Worm (Caenorhabditis elegans) whole organism, young adult: ENCODE data around the gene ssq-3.

Source experiments
- B0035.1 ChIP-seq: sonication (generic microtip); optimal IDR thresholded peaks from 2 replicates; lab custom pipeline; 2016; ENCODE audit warnings: missing genetic modification characterization, mild to moderate bottlenecking, missing compliant biosample characterization, missing genotype, missing genetic modification reagents
- B0336.3 ChIP-seq: fragments of 200-800 bp; sonication (Bioruptor generic); IDR thresholded peaks from 2 replicates; pipeline ENCODE4 v1.3.6; 2022; ENCODE audit warnings: missing genetic modification characterization, missing compliant biosample characterization
- C06A6.2 ChIP-seq: fragments of 200-800 bp; sonication (Bioruptor generic); conservative IDR thresholded peaks from 2 replicates; pipeline ENCODE4 v1.3.6; 2022; ENCODE audit warnings: missing genetic modification characterization, missing compliant biosample characterization
- D2030.7 ChIP-seq: fragments of 200-800 bp; sonication (Bioruptor generic); IDR thresholded peaks from 2 replicates; pipeline ENCODE4 v1.3.6; 2022; ENCODE audit warnings: missing genetic modification reagents, missing genetic modification characterization, missing compliant biosample characterization
- F10E7.11 ChIP-seq: sonication (generic microtip); optimal IDR thresholded peaks from 2 replicates; lab custom pipeline; 2017; ENCODE audit warnings: mild to moderate bottlenecking, missing genetic modification characterization, moderate library complexity, missing compliant biosample characterization
- F22D6.2 ChIP-seq: sonication (generic microtip); optimal IDR thresholded peaks from 2 replicates; lab custom pipeline; 2016; ENCODE audit warnings: mild to moderate bottlenecking, missing genetic modification characterization, missing compliant biosample characterization
- F37B4.10 ChIP-seq: fragments of 200-800 bp; sonication (Bioruptor generic); IDR thresholded peaks from 2 replicates; pipeline ENCODE4 v1.3.6; 2022; ENCODE audit warnings: missing genetic modification characterization, missing compliant biosample characterization
- F49E8.2 ChIP-seq: sonication (generic microtip); optimal IDR thresholded peaks from 3 replicates; lab custom pipeline; 2017; ENCODE audit warnings: missing genetic modification characterization, mild to moderate bottlenecking, missing compliant biosample characterization, antibody characterized with exemption, moderate library complexity; ENCODE audit not compliant: insufficient read depth
- T07F8.4 ChIP-seq: sonication (generic microtip); optimal IDR thresholded peaks from 2 replicates; lab custom pipeline; 2016; ENCODE audit warnings: mild to moderate bottlenecking, missing genetic modification characterization, moderate library complexity, missing compliant biosample characterization
- T26A5.8 ChIP-seq: sonication (generic microtip); optimal IDR thresholded peaks from 2 replicates; lab custom pipeline; 2016; ENCODE audit warnings: missing genetic modification characterization, missing compliant biosample characterization
- Y67H2A.10 ChIP-seq: fragments of 200-800 bp; sonication (Bioruptor generic); conservative IDR thresholded peaks from 2 replicates; pipeline ENCODE4 v1.3.6; 2022; ENCODE audit warnings: missing genetic modification reagents, missing genetic modification characterization, missing compliant biosample characterization
- Y95B8A.8 ChIP-seq: fragments of 200-800 bp; sonication (Bioruptor generic); IDR thresholded peaks from 2 replicates; pipeline ENCODE4 v1.3.6; 2022; ENCODE audit warnings: missing genetic modification reagents, missing genetic modification characterization, missing compliant biosample characterization
- attf-3 ChIP-seq: fragments of 200-800 bp; sonication (Bioruptor generic); conservative IDR thresholded peaks from 2 replicates; pipeline ENCODE4 v1.3.6; 2022; ENCODE audit warnings: missing genetic modification reagents, missing genetic modification characterization, missing compliant biosample characterization
- attf-6 ChIP-seq: fragments of 200-800 bp; sonication (Bioruptor generic); IDR thresholded peaks from 2 replicates; pipeline ENCODE4 v1.3.6; 2022; ENCODE audit warnings: missing genetic modification reagents, missing genetic modification characterization, missing compliant biosample characterization
- bed-2 ChIP-seq: fragments of 200-800 bp; sonication (Bioruptor generic); IDR thresholded peaks from 2 replicates; pipeline ENCODE4 v1.3.6; 2022; ENCODE audit warnings: missing genetic modification reagents, missing genetic modification characterization, missing compliant biosample characterization
- ceh-100 ChIP-seq: fragments of 200-800 bp; sonication (Bioruptor generic); IDR thresholded peaks from 2 replicates; pipeline ENCODE4 v1.3.6; 2022; ENCODE audit warnings: missing genetic modification reagents, missing genetic modification characterization, missing compliant biosample characterization
- ceh-79 ChIP-seq: sonication (generic microtip); optimal IDR thresholded peaks from 2 replicates; lab custom pipeline; 2017; ENCODE audit warnings: mild to moderate bottlenecking, missing genetic modification characterization, missing compliant biosample characterization
- ceh-91 ChIP-seq: fragments of 200-800 bp; sonication (Bioruptor generic); IDR thresholded peaks from 2 replicates; pipeline ENCODE4 v1.3.6; 2022; ENCODE audit warnings: missing genetic modification reagents, missing genetic modification characterization, missing compliant biosample characterization
- dox-1 ChIP-seq: fragments of 200-800 bp; sonication (Bioruptor generic); IDR thresholded peaks from 2 replicates; pipeline ENCODE4 v1.3.6; 2022; ENCODE audit warnings: missing genetic modification reagents, missing genetic modification characterization, missing compliant biosample characterization
- dpl-1 ChIP-seq: fragments of 150-350 bp; optimal IDR thresholded peaks from 2 replicates; lab custom pipeline; 2014; ENCODE audit warnings: missing biosample characterization, missing genetic modification reagents, missing genetic modification characterization
- egrh-3 ChIP-seq: fragments of 200-800 bp; sonication (Bioruptor generic); IDR thresholded peaks from 2 replicates; pipeline ENCODE4 v1.3.6; 2022; ENCODE audit warnings: missing genetic modification reagents, missing genetic modification characterization, missing compliant biosample characterization
- fkh-3 ChIP-seq: sonication (generic microtip); optimal IDR thresholded peaks from 2 replicates; lab custom pipeline; 2016; ENCODE audit warnings: mild to moderate bottlenecking, missing genetic modification characterization, missing compliant biosample characterization
- hlh-12 ChIP-seq: sonication (generic microtip); optimal IDR thresholded peaks from 2 replicates; lab custom pipeline; 2016; ENCODE audit warnings: missing genetic modification characterization, missing compliant biosample characterization
- hlh-26 ChIP-seq: fragments of 200-800 bp; sonication (Bioruptor generic); conservative IDR thresholded peaks from 2 replicates; pipeline ENCODE4 v1.3.6; 2022; ENCODE audit warnings: missing genetic modification reagents, missing genetic modification characterization, missing compliant biosample characterization
- hmg-1.2 ChIP-seq: fragments of 200-800 bp; sonication (Bioruptor generic); IDR thresholded peaks from 2 replicates; pipeline ENCODE4 v1.3.6; 2022; ENCODE audit warnings: missing genetic modification reagents, missing genetic modification characterization, missing compliant biosample characterization
- lin-26 ChIP-seq: fragments of 200-800 bp; sonication (Bioruptor generic); IDR thresholded peaks from 2 replicates; pipeline ENCODE4 v1.3.6; 2022; ENCODE audit warnings: missing genetic modification reagents, missing genetic modification characterization, missing compliant biosample characterization
- lin-35 ChIP-seq, 3 experiments: fragments of 150-350 bp in 2 of 3; sonication (generic microtip) in 1 of 3; optimal IDR thresholded peaks; 2 replicates each; lab custom pipeline; 2014 to 2018; ENCODE audit warnings: missing biosample characterization in 3 of 3, missing genetic modification characterization in 3 of 3, missing genetic modification reagents in 3 of 3
- lsl-1 ChIP-seq: fragments of 200-800 bp; sonication (Bioruptor generic); optimal IDR thresholded peaks from 2 replicates; lab custom pipeline; 2018; ENCODE audit warnings: mild to moderate bottlenecking, missing genetic modification characterization, moderate library complexity, missing compliant biosample characterization
- mel-28 ChIP-seq: sonication (generic microtip); optimal IDR thresholded peaks from 2 replicates; lab custom pipeline; 2016; ENCODE audit warnings: borderline replicate concordance, mild to moderate bottlenecking, missing genetic modification characterization, missing compliant biosample characterization
- mxl-1 ChIP-seq: sonication (generic microtip); optimal IDR thresholded peaks from 2 replicates; lab custom pipeline; 2016; ENCODE audit warnings: missing genetic modification characterization, missing compliant biosample characterization
- nfya-2 ChIP-seq: fragments of 200-800 bp; sonication (Bioruptor generic); IDR thresholded peaks from 2 replicates; pipeline ENCODE4 v1.3.6; 2022; ENCODE audit warnings: missing genetic modification reagents, missing genetic modification characterization, missing compliant biosample characterization
- nfyb-1 ChIP-seq: fragments of 200-800 bp; sonication (Bioruptor generic); IDR thresholded peaks from 2 replicates; pipeline ENCODE4 v1.3.6; 2022; ENCODE audit warnings: missing genetic modification reagents, missing genetic modification characterization, missing compliant biosample characterization
- nhr-120 ChIP-seq: fragments of 200-800 bp; sonication (Bioruptor generic); IDR thresholded peaks from 2 replicates; pipeline ENCODE4 v1.3.6; 2022; ENCODE audit warnings: missing genetic modification characterization, missing compliant biosample characterization
- nhr-90 ChIP-seq: sonication (generic microtip); optimal IDR thresholded peaks from 2 replicates; lab custom pipeline; 2016; ENCODE audit warnings: missing genotype, mild to moderate bottlenecking, missing genetic modification characterization, missing compliant biosample characterization
- pbrm-1 ChIP-seq: fragments of 200-800 bp; sonication (Bioruptor generic); IDR thresholded peaks from 2 replicates; pipeline ENCODE4 v1.3.6; 2022; ENCODE audit warnings: missing genetic modification reagents, missing genetic modification characterization, missing compliant biosample characterization
- rcor-1 ChIP-seq: fragments of 200-800 bp; sonication (Bioruptor generic); IDR thresholded peaks from 2 replicates; pipeline ENCODE4 v1.3.6; 2022; ENCODE audit warnings: missing genetic modification reagents, missing genetic modification characterization, missing compliant biosample characterization
- rec-8 ChIP-seq, 2 experiments: sonication (generic microtip); optimal IDR thresholded peaks; 2 replicates each; lab custom pipeline; 2016; ENCODE audit warnings: mild to moderate bottlenecking in 2 of 2, missing genetic modification characterization in 2 of 2, missing genetic modification reagents in 2 of 2, missing genotype in 2 of 2, missing biosample characterization in 1 of 2, missing compliant biosample characterization in 1 of 2, moderate library complexity in 1 of 2
- snpc-1.1 ChIP-seq: sonication (generic microtip); optimal IDR thresholded peaks from 2 replicates; lab custom pipeline; 2017; ENCODE audit warnings: missing genetic modification characterization, mild to moderate bottlenecking, missing compliant biosample characterization, antibody characterized with exemption, moderate library complexity, missing genotype, missing genetic modification reagents; ENCODE audit not compliant: insufficient read depth
- snpc-1.3 ChIP-seq: sonication (generic microtip); optimal IDR thresholded peaks from 2 replicates; lab custom pipeline; 2017; ENCODE audit warnings: missing genetic modification characterization, mild to moderate bottlenecking, missing compliant biosample characterization, antibody characterized with exemption, moderate library complexity, missing genotype, missing genetic modification reagents; ENCODE audit not compliant: insufficient read depth
- snpc-3.4 ChIP-seq: sonication (generic microtip); optimal IDR thresholded peaks from 2 replicates; lab custom pipeline; 2017; ENCODE audit warnings: missing genetic modification characterization, mild to moderate bottlenecking, missing compliant biosample characterization, antibody characterized with exemption, moderate library complexity, missing genotype, missing genetic modification reagents
- tbx-9 ChIP-seq: sonication (generic microtip); optimal IDR thresholded peaks from 2 replicates; lab custom pipeline; 2016; ENCODE audit warnings: borderline replicate concordance, missing genetic modification characterization, inconsistent platforms, missing compliant biosample characterization
- ztf-22 ChIP-seq: fragments of 200-800 bp; sonication (Bioruptor generic); optimal IDR thresholded peaks from 2 replicates; lab custom pipeline; 2018; ENCODE audit warnings: mild to moderate bottlenecking, missing genetic modification characterization, moderate library complexity, missing compliant biosample characterization
- ztf-6 ChIP-seq: fragments of 200-800 bp; sonication (Bioruptor generic); IDR thresholded peaks from 2 replicates; pipeline ENCODE4 v1.3.6; 2022; ENCODE audit warnings: missing genetic modification reagents, missing genetic modification characterization, missing compliant biosample characterization

Gene ssq-3

DNA sequence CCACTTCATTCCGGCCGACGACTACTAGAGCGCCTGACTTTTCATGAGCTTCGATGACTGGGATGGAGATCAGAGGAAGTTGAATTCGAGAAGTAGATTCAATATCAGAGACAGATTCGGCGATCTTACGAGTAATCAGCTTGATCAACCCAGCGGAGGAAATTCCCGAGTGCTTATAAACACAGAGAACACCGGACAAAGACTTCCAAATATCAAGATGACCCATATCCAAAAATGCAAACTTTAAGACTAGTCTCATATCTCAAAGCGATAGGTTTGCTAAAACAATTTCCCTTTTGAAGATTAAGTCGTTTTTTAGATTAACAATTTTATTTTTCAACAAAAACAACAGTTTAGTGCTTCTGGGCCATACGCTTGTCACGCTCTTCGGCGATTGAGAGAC lies 28.0 kb upstream of the ssq-3 start, which contains the start of gene Y43B11AR.3 (continued):
- TF ChIP-seq attf-6 (GFP tag; lab: Robert Waterston, UW), result peak; percentile 93
- TF ChIP-seq C06A6.2, result no peak
- no peak for TF ChIP-seq attf-3 (GFP tag; lab: Robert Waterston, UW)
- peak; percentile 74 for TF ChIP-seq snpc-1.3
- TF ChIP-seq lsl-1 (GFP tag; lab: Kevin White, UChicago), result peak; percentile 70
- peak; percentile 89 for TF ChIP-seq nfyb-1
- no peak for TF ChIP-seq hlh-12 (tag; lab: Kevin White, UChicago)
- no peak for TF ChIP-seq dpl-1 (GFP tag; lab: Kevin White, UChicago)
- TF ChIP-seq T26A5.8, result peak; percentile 62
- peak; percentile 61 for TF ChIP-seq mxl-1 (tag; lab: Kevin White, UChicago)
- TF ChIP-seq snpc-1.1, result peak; percentile 80
- peak in 2 of 3 experiments; percentile 3 to 43 for TF ChIP-seq lin-35 (GFP tag; optimal IDR thresholded peaks at IDR 0.05; lab: Kevin White, UChicago)
- TF ChIP-seq ceh-79 (tag; lab: Kevin White, UChicago), result peak; percentile 40
- TF ChIP-seq hmg-1.2, result peak; percentile 43; the same call in 1 of the 2 replicates
- TF ChIP-seq dox-1 (GFP tag; lab: Robert Waterston, UW), result peak; percentile 67; the same call in 1 of the 2 replicates
- TF ChIP-seq rcor-1 (GFP tag; lab: Robert Waterston, UW), result peak; percentile 84
- TF ChIP-seq B0035.1, result peak; percentile 80
- TF ChIP-seq T07F8.4 (tag; lab: Kevin White, UChicago), result no peak
- TF ChIP-seq nhr-90 (tag; lab: Kevin White, UChicago), result peak; percentile 20
- no peak for TF ChIP-seq ztf-6 (GFP tag; lab: Robert Waterston, UW)
- no peak for TF ChIP-seq F22D6.2 (tag; lab: Kevin White, UChicago)
- TF ChIP-seq ceh-91 (GFP tag; lab: Robert Waterston, UW), result 0 out of 2 replicates have a peak, but pooled peaks have one; percentile 35
- TF ChIP-seq hlh-26 (GFP tag; lab: Robert Waterston, UW), result no peak
- TF ChIP-seq snpc-3.4 (tag; lab: Kevin White, UChicago), result peak; percentile 90
- TF ChIP-seq fkh-3 (tag; lab: Kevin White, UChicago), result no peak
- TF ChIP-seq F10E7.11, result no peak
- peak; percentile 89 for TF ChIP-seq lin-26 (GFP tag; lab: Robert Waterston, UW)
- peak; percentile 91 for TF ChIP-seq Y95B8A.8 (GFP tag; lab: Robert Waterston, UW)
- peak; percentile 98 for TF ChIP-seq F49E8.2 (tag; lab: Kevin White, UChicago)
- TF ChIP-seq nhr-120 (GFP tag; lab: Robert Waterston, UW), result no peak
- TF ChIP-seq pbrm-1 (GFP tag; lab: Robert Waterston, UW), result peak; percentile 78
- TF ChIP-seq nfya-2 (GFP tag; lab: Robert Waterston, UW), result no peak
- TF ChIP-seq egrh-3 (GFP tag; lab: Robert Waterston, UW), result no peak
- peak in 1 of 2 experiments; percentile 75 for TF ChIP-seq rec-8 (tag; optimal IDR thresholded peaks at IDR 0.05; lab: Kevin White, UChicago)
- TF ChIP-seq bed-2 (GFP tag; lab: Robert Waterston, UW), result no peak
- no peak for TF ChIP-seq mel-28 (tag; lab: Kevin White, UChicago)
- TF ChIP-seq F37B4.10 (GFP tag; lab: Robert Waterston, UW), result no peak
- TF ChIP-seq B0336.3 (GFP tag; lab: Robert Waterston, UW), result peak; percentile 96
- TF ChIP-seq Y67H2A.10, result no peak
- TF ChIP-seq tbx-9 (tag; lab: Kevin White, UChicago), result no peak
- peak; percentile 55; the same call in 1 of the 2 replicates for TF ChIP-seq D2030.7 (GFP tag; lab: Robert Waterston, UW)
- TF ChIP-seq ceh-100 (GFP tag; lab: Robert Waterston, UW), result peak; percentile 82
- no peak for TF ChIP-seq ztf-22
